Fruit fly (Drosophila melanogaster): Measurements from ENCODE around the gene psd.

psd gene

dm6 chr2L:5974122-5974521 is 9.4 kb upstream of the psd start (continued):
- TF ChIP-seq seq (GFP tag; IDR thresholded peaks at IDR 0.05) = peak; percentile 73
- TF ChIP-seq Dll (GFP tag; IDR thresholded peaks at IDR 0.05; ENCODE audit: partially characterized antibody) = no peak
- no peak for TF ChIP-seq pzg (GFP tag; optimal IDR thresholded peaks at IDR 0.05)
- TF ChIP-seq CG12769 (tag; optimal IDR thresholded peaks at IDR 0.05) = peak; percentile 79
- no peak for TF ChIP-seq ftz-f1 (GFP tag; optimal IDR thresholded peaks at IDR 0.05)
- TF ChIP-seq abd-A (tag; optimal IDR thresholded peaks at IDR 0.05) = peak; percentile 68
- no peak for TF ChIP-seq C15 (GFP tag; IDR thresholded peaks at IDR 0.05)
- peak; percentile 49 for TF ChIP-seq ash1 (GFP tag; optimal IDR thresholded peaks at IDR 0.05)
- no peak for TF ChIP-seq crc (GFP tag; optimal IDR thresholded peaks at IDR 0.05)
- TF ChIP-seq lab (GFP tag; optimal IDR thresholded peaks at IDR 0.05) = peak; percentile 89
- peak; percentile 81 for TF ChIP-seq Hmr (GFP tag; optimal IDR thresholded peaks at IDR 0.05)
- TF ChIP-seq CG17385 (GFP tag; optimal IDR thresholded peaks at IDR 0.05) = peak; percentile 67
- TF ChIP-seq hkb (optimal IDR thresholded peaks at IDR 0.05) = no peak
- peak; percentile 75 for TF ChIP-seq hkb (GFP tag; IDR thresholded peaks at IDR 0.05)
- TF ChIP-seq gcm (GFP tag; optimal IDR thresholded peaks at IDR 0.05) = peak; percentile 57
- TF ChIP-seq grau (tag; optimal IDR thresholded peaks at IDR 0.05) = peak; percentile 30
- TF ChIP-seq CG4424 (GFP tag; optimal IDR thresholded peaks at IDR 0.05) = peak; percentile 12
- peak; percentile 76; the same call in 1 of the 2 replicates for TF ChIP-seq Awh (GFP tag; IDR thresholded peaks at IDR 0.05)
- TF ChIP-seq CG1529 (GFP tag; optimal IDR thresholded peaks at IDR 0.05) = peak; percentile 46
- peak; percentile 43 for TF ChIP-seq CG14710 (tag; optimal IDR thresholded peaks at IDR 0.05)
- peak; percentile 40 for TF ChIP-seq CG10431 (GFP tag; optimal IDR thresholded peaks at IDR 0.05)
- TF ChIP-seq jigr1 (GFP tag; IDR thresholded peaks at IDR 0.05) = no peak
- peak; percentile 79 for TF ChIP-seq Asciz (GFP tag; optimal IDR thresholded peaks at IDR 0.05)
- TF ChIP-seq bab2 (GFP tag; optimal IDR thresholded peaks at IDR 0.05) = no peak
- peak; percentile 65 for TF ChIP-seq CG4707 (GFP tag; optimal IDR thresholded peaks at IDR 0.05)
- 0 out of 2 replicates have a peak, but pooled peaks have one; percentile 20 for TF ChIP-seq CG4360 (GFP tag; IDR thresholded peaks at IDR 0.05)
- TF ChIP-seq CG4820 (GFP tag; optimal IDR thresholded peaks at IDR 0.05) = no peak
- TF ChIP-seq kah (GFP tag; optimal IDR thresholded peaks at IDR 0.05) = peak; percentile 15
- peak; percentile 56 for TF ChIP-seq tup (GFP tag; optimal IDR thresholded peaks at IDR 0.05)
- peak; percentile 61; the same call in 1 of the 2 replicates for TF ChIP-seq Atf6 (GFP tag; IDR thresholded peaks at IDR 0.05)
- TF ChIP-seq CG34376 (GFP tag; optimal IDR thresholded peaks at IDR 0.05) = peak; percentile 45
- peak; percentile 83 for TF ChIP-seq sug (tag; optimal IDR thresholded peaks at IDR 0.05)
- no peak for TF ChIP-seq esg (GFP tag; conservative IDR thresholded peaks at IDR 0.05)
- peak; percentile 17 for TF ChIP-seq CG12299 (tag; optimal IDR thresholded peaks at IDR 0.05)
- TF ChIP-seq nau (GFP tag; optimal IDR thresholded peaks at IDR 0.05) = peak; percentile 73
- no peak for TF ChIP-seq br (optimal IDR thresholded peaks at IDR 0.05)
- TF ChIP-seq psq (GFP tag; optimal IDR thresholded peaks at IDR 0.05) = no peak
- peak; percentile 48 for TF ChIP-seq dmrt99B (tag; optimal IDR thresholded peaks at IDR 0.05)
- TF ChIP-seq z (GFP tag; IDR thresholded peaks at IDR 0.05) = peak; percentile 75
- TF ChIP-seq CoRest (tag; optimal IDR thresholded peaks at IDR 0.05) = peak; percentile 34
- peak; percentile 62 for TF ChIP-seq Hey (tag; optimal IDR thresholded peaks at IDR 0.05)
- TF ChIP-seq mld (GFP tag; IDR thresholded peaks at IDR 0.05; ENCODE audit: partially characterized antibody) = no peak
- peak; percentile 4 for TF ChIP-seq D19B (GFP tag; optimal IDR thresholded peaks at IDR 0.05)
- TF ChIP-seq CG12104 (GFP tag; optimal IDR thresholded peaks at IDR 0.05) = peak; percentile 33
- TF ChIP-seq fru (optimal IDR thresholded peaks at IDR 0.05) = no peak
- peak; percentile 77 for TF ChIP-seq Fer1 (GFP tag; optimal IDR thresholded peaks at IDR 0.05)
- TF ChIP-seq CG11695 (GFP tag; IDR thresholded peaks at IDR 0.05) = peak; percentile 27; the same call in 1 of the 3 replicates
- no peak for TF ChIP-seq CG6654 (GFP tag; optimal IDR thresholded peaks at IDR 0.05)
- peak; percentile 69 for TF ChIP-seq CG17568 (GFP tag; optimal IDR thresholded peaks at IDR 0.05)
- TF ChIP-seq pum (GFP tag; optimal IDR thresholded peaks at IDR 0.05) = no peak
- TF ChIP-seq dpn (GFP tag; optimal IDR thresholded peaks at IDR 0.05) = no peak
- TF ChIP-seq CG5953 (GFP tag; IDR thresholded peaks at IDR 0.05) = 0 out of 2 replicates have a peak, but pooled peaks have one; percentile 15

Data from whole organism, embryonic.